Worm (Caenorhabditis elegans): ENCODE results near the gene lys-7.

Gene lys-7

DNA sequence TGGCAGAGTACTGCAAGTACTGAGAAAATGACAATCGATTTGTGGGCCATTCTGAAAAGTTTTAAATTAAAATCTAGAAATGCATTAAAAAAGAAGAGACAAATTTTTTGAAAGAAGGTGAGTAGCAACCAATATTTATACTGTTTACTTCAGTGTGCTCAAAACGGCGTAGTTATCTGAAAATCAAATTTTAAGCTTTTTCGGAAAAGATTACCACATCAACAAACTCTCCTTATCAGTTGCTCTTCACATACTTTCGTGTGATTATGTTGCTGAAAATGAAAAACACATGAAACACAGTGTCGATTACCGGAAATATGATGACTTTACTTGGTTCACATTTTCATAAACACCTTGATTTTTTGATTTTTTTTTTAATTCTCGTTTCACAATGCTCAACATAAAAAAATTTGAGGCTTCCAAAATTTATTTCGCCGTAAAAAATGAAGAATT lies at the start of gene lys-7:
lys-7 (minus strand) TSS at position 51 of the 453 bp plus-strand sequence.
- no peak for TF ChIP-seq sptf-1 (tag; optimal IDR thresholded peaks at IDR 0.05)
- no peak for TF ChIP-seq dsc-1 (tag; optimal IDR thresholded peaks at IDR 0.05)
- peak; percentile 76 for TF ChIP-seq elt-2 (tag; optimal IDR thresholded peaks at IDR 0.05)
- TF ChIP-seq nhr-90 (tag; optimal IDR thresholded peaks at IDR 0.05; ENCODE audit: poor library complexity) = no peak
- no peak for TF ChIP-seq sox-4 (tag; optimal IDR thresholded peaks at IDR 0.05)

DNA sequence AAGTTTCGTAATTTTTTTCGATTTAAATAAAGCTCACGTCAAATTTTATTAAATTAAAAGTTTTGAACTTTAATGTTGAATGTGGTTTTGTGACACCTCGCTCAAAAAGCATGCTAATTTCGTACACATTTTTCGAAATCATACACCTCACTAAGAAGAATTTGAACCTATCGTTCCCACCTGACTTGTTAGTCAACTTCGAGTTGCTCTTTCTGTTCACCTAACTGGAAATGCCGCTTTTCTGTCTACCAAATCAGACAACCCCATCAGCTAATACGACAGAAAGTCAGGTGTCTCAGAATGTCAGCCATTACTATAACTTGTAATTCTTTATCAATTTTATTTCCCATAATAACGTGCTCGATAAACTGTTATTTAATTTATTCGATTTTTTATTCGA lies 48.0 kb upstream of the lys-7 start, which contains the start of gene srbc-66:
srbc-66 (plus strand) TSS at position 301 of the 400 bp plus-strand sequence.
- no peak for TF ChIP-seq fos-1 (tag; optimal IDR thresholded peaks at IDR 0.05)
- TF ChIP-seq fkh-8 (tag; optimal IDR thresholded peaks at IDR 0.05) = peak; percentile 35

ce11 chrV:3526882-3527281 lies 44.5 kb upstream of the lys-7 start, which contains the start of gene str-260:
TSS of gene str-260 (plus strand) at chrV:3527182.
- no peak for TF ChIP-seq pag-3 (tag; optimal IDR thresholded peaks at IDR 0.05; ENCODE audit: borderline replicate concordance, insufficient read depth)
- TF ChIP-seq Y116A8C.19 (tag; optimal IDR thresholded peaks at IDR 0.05; ENCODE audit: borderline replicate concordance) = no peak
- TF ChIP-seq pax-3 (tag; optimal IDR thresholded peaks at IDR 0.05) = no peak
- TF ChIP-seq unc-98 (GFP tag; IDR thresholded peaks at IDR 0.05) = no peak
- TF ChIP-seq alr-1 (tag; optimal IDR thresholded peaks at IDR 0.05; ENCODE audit: borderline replicate concordance) = no peak
- no peak for TF ChIP-seq tlp-1 (tag; optimal IDR thresholded peaks at IDR 0.05)

DNA sequence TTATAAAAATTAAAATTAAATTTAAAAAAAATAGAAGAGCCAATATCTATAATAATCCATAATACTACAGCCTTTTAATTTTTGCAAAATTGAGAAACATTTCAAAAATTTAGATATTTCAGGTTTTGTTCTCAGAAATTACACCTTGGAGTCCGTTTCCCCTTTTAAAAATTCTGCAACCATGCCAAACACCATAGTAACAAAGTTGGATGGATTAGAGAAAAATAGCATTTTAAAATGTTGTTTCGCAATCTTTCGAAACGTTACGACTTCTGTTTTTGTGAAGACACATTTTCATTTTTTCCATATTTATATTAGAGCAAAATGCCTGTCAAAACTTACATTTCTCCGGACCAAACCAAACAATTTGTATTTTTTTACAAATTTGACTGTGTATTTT lies 42.6 kb upstream of the lys-7 start, which contains the start of gene T24A6.7:
T24A6.7 (plus strand) TSS at position 301 of the 400 bp plus-strand sequence.
- no peak for TF ChIP-seq tlp-1 (tag; optimal IDR thresholded peaks at IDR 0.05)

- peak; percentile 37 for TF ChIP-seq elt-2 (tag; optimal IDR thresholded peaks at IDR 0.05)
- TF ChIP-seq aly-2 (tag; optimal IDR thresholded peaks at IDR 0.05) = no peak
These were observed 40.9 kb upstream of the lys-7 start, which contains the start of gene irg-1 for ce11 chrV:3523262-3523661. TSS of gene irg-1 (plus strand) at chrV:3523587.

- TF ChIP-seq irx-1 (tag; optimal IDR thresholded peaks at IDR 0.05) (no peak), fkh-10 (GFP tag; optimal IDR thresholded peaks at IDR 0.05) (no peak), nhr-12 (tag; optimal IDR thresholded peaks at IDR 0.05) (no peak), lir-3 (tag; optimal IDR thresholded peaks at IDR 0.05; ENCODE audit: poor library complexity) (no peak), efl-1 (optimal IDR thresholded peaks at IDR 0.05) (no peak), efl-1 (GFP tag; optimal IDR thresholded peaks at IDR 0.05 in 1 of 2) (no peak), nhr-19 (GFP tag; conservative IDR thresholded peaks at IDR 0.05) (no peak), lin-35 (GFP tag; optimal IDR thresholded peaks at IDR 0.05) (no peak), swsn-7 (tag; optimal IDR thresholded peaks at IDR 0.05) (no peak), egl-13 (tag; optimal IDR thresholded peaks at IDR 0.05) (no peak), nhr-84 (tag; optimal IDR thresholded peaks at IDR 0.05) (no peak), ceh-90 (tag; optimal IDR thresholded peaks at IDR 0.05) (no peak), unc-130 (tag; optimal IDR thresholded peaks at IDR 0.05) (no peak), unc-98 (GFP tag; IDR thresholded peaks at IDR 0.05) (no peak), egl-27 (tag; optimal IDR thresholded peaks at IDR 0.05) (no peak), lin-15B (tag; optimal IDR thresholded peaks at IDR 0.05) (no peak), rnt-1 (tag; optimal IDR thresholded peaks at IDR 0.05) (no peak), snpc-4 (tag; optimal IDR thresholded peaks at IDR 0.05) (no peak), nhr-90 (tag; optimal IDR thresholded peaks at IDR 0.05; ENCODE audit: poor library complexity) (no peak)
These were observed 35.5 kb upstream of the lys-7 start, which contains the start of gene str-227 for ce11 chrV:3517889-3518288. TSS of gene str-227 (plus strand) at chrV:3518189.

Measured in whole organism, L1 larva.